Worm (Caenorhabditis elegans): ENCODE data around the gene chil-2.

chil-2 gene

DNA sequence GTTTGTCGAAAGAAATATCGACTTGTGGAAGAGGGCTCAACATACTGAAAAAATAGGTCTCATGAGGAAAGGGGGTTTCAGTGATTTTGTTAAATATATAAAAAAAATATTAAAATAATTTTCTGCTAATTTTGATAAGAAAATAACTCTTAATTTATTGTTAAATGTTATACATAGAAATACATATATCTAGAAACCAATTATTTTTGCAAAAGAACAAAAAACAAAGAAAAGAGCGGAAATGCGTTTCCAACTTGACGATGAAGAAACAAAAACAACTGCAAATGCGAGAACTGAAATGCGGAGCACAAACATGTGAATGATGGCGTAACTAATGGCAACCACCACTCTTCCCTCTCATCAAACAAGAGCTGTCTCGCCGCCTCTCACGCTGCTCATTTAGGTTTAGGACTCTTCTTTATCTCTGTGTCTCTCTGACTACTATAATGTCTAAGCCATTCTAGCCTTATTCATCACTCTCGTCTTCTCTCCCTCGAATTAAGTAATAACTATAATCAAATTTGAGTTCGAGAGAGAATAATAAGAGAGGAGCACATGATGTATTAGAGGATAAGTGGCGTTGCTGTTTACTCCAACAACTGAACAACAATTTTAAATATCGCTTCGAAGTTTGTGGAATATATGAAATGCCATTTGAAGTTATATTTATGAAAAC is 36.0 kb downstream of the chil-2 start, which contains the start of gene arrd-4:
Gene arrd-4 (minus strand): TSS at position 51 of the 676 bp plus-strand sequence.
- TF ChIP-seq K09A11.1 (tag; optimal IDR thresholded peaks at IDR 0.05; ENCODE audit: insufficient read depth) = no peak
- TF ChIP-seq nfya-1 (tag; optimal IDR thresholded peaks at IDR 0.05) = peak; percentile 9
- TF ChIP-seq fax-1 (tag; optimal IDR thresholded peaks at IDR 0.05) = no peak
- TF ChIP-seq C08G9.2 (tag; optimal IDR thresholded peaks at IDR 0.05) = no peak
- TF ChIP-seq hlh-6 (tag; optimal IDR thresholded peaks at IDR 0.05) = no peak
- peak; percentile 91 for TF ChIP-seq unc-42 (tag; optimal IDR thresholded peaks at IDR 0.05)
- TF ChIP-seq ceh-14 (tag; optimal IDR thresholded peaks at IDR 0.05) = peak; percentile 40
- TF ChIP-seq ceh-9 (tag; optimal IDR thresholded peaks at IDR 0.05) = no peak

DNA sequence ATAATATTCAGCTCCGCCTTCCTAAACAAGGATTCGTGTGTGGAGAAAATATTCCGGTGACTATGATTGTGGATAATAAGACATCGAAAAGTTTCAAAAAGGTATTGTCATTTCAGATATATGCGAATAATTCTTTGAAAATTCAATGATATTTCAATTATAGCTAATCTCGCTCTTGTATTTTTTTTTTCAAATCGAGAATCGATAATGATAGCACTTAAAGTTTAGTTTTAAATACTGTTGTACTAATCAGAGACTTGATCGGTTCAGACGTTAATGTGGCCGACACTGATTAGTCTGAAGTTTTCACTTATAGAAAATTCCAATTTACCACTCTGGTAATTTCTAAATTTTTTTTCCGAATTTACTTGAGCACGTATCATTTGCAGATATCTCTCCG is 38.5 kb downstream of the chil-2 start:
- no peak for TF ChIP-seq F13H6.1 (tag; optimal IDR thresholded peaks at IDR 0.05)
- no peak for TF ChIP-seq gmeb-2 (tag; optimal IDR thresholded peaks at IDR 0.05)
- TF ChIP-seq ceh-45 (GFP tag; IDR thresholded peaks at IDR 0.05) = no peak
- no peak for TF ChIP-seq ceh-48 (tag; optimal IDR thresholded peaks at IDR 0.05)
- TF ChIP-seq zip-5 (tag; optimal IDR thresholded peaks at IDR 0.05) = no peak
- no peak for TF ChIP-seq pag-3 (tag; optimal IDR thresholded peaks at IDR 0.05; ENCODE audit: borderline replicate concordance)
- no peak for TF ChIP-seq fkh-6 (tag; optimal IDR thresholded peaks at IDR 0.05)
- no peak for TF ChIP-seq ceh-9 (tag; optimal IDR thresholded peaks at IDR 0.05)
- no peak for TF ChIP-seq ahr-1 (tag; optimal IDR thresholded peaks at IDR 0.05)

DNA sequence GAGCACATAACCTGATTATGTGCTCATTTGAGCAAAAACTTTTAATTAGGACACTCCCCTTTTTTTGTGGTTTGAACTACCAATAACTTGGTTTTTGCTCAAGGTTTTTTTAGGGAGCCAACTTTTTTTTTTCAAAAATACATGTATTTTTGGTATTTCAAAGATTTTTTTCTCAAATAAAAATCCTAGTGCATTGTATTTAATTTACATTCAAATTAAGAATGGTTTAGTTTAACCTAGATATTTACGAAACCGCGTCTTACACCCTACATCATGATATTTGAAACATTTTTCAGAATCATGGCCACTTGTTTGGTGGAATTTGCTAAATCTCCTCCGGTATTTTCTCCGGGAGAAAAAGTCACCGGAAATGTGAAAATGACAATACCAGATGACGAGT is 39.5 kb downstream of the chil-2 start, which contains the start of gene arrd-5:
Gene arrd-5 (plus strand): TSS at position 301 of the 400 bp plus-strand sequence.
- TF ChIP-seq ceh-18 (tag; optimal IDR thresholded peaks at IDR 0.05) (no peak), ceh-34 (tag; optimal IDR thresholded peaks at IDR 0.05) (no peak), dve-1 (tag; optimal IDR thresholded peaks at IDR 0.05) (no peak), C38D4.7 (GFP tag; optimal IDR thresholded peaks at IDR 0.05) (no peak), fkh-6 (tag; optimal IDR thresholded peaks at IDR 0.05) (no peak), ztf-16 (tag; optimal IDR thresholded peaks at IDR 0.05) (no peak), fax-1 (tag; optimal IDR thresholded peaks at IDR 0.05) (no peak), syd-9 (tag; optimal IDR thresholded peaks at IDR 0.05) (no peak), unc-42 (tag; optimal IDR thresholded peaks at IDR 0.05) (no peak), Y22D7AL.16 (tag; optimal IDR thresholded peaks at IDR 0.05) (no peak)

DNA sequence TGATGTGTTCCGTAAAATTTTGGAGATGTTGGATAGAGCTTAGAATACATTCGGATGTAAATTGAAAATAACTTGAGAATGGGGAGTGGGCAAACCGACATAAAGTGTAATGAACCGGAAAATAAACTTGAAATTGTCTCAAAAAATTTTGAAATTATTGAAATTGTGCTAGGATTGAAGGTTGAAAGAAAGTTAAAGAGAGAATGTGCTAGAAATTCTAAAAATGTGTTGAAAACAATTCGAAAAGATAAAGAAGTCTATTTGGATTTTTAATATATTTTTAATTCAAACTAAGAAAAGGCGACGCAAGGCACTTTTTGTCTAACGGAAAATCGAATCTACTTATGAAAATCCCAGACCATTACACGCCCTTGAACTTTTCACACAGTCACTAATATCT is 40.6 kb downstream of the chil-2 start, which contains the start of gene ZK938.3:
Gene ZK938.3 (minus strand): TSS at position 101 of the 400 bp plus-strand sequence.
- TF ChIP-seq ceh-19 (GFP tag; optimal IDR thresholded peaks at IDR 0.05) (no peak), nhr-11 (tag; optimal IDR thresholded peaks at IDR 0.05) (peak; percentile 21)

DNA sequence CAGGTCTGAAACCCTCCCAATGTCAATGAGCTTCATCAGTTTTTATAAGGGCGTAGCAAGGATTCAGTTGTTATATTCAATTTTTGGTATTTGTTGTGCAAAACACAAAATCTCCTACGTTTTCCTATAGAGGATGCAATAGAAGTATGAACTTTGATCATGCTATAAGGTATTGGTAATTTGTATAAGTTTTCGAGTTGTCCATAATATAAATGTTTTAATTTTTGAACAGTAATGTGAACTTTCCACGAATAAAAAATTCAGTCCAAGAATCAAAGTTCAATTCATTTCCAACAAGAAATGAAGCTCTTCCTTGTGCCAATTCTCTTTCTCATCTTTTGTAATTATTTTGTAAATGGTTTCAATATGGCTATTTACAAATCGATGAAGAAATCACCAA is 43.4 kb downstream of the chil-2 start, which contains the start of gene ZK938.12:
Gene ZK938.12 (plus strand): TSS at position 301 of the 400 bp plus-strand sequence.
- TF ChIP-seq pros-1 (tag; optimal IDR thresholded peaks at IDR 0.05) = no peak

DNA sequence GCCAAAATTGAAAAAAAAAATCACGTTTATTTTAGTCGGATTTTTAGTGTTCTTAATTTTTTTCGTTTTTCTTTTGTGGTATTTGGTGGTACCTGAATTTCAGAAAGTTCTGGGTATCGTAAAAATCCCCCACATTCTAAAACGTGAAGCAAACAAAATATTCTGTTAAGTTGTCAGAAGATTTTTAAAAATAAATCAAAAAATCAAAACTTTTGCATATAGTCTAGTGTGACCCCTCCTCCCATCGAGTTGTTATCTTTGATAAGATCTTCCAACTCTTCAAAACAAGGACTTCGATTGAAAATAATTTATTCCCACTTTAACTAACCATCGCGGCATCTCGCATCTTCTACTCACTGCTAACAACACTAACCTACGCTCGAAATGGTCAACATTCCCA is 45.3 kb downstream of the chil-2 start, which contains the start of gene ZK938.1:
Gene ZK938.1 (plus strand): TSS at position 301 of the 400 bp plus-strand sequence.
- no peak for TF ChIP-seq K09A11.1 (tag; optimal IDR thresholded peaks at IDR 0.05; ENCODE audit: insufficient read depth)
- no peak for TF ChIP-seq K02D7.2 (tag; optimal IDR thresholded peaks at IDR 0.05)
- no peak for TF ChIP-seq tbx-7 (tag; optimal IDR thresholded peaks at IDR 0.05)
- TF ChIP-seq odd-2 (tag; optimal IDR thresholded peaks at IDR 0.05) = no peak
- TF ChIP-seq nhr-11 (tag; optimal IDR thresholded peaks at IDR 0.05) = no peak
- TF ChIP-seq unc-55 (GFP tag; optimal IDR thresholded peaks at IDR 0.05) = no peak
- no peak for TF ChIP-seq madf-2 (tag; optimal IDR thresholded peaks at IDR 0.05)
- no peak for TF ChIP-seq ceh-6 (GFP tag; optimal IDR thresholded peaks at IDR 0.05)
- TF ChIP-seq hlh-30 (tag; optimal IDR thresholded peaks at IDR 0.05; ENCODE audit: insufficient read depth) = no peak

Data from whole organism, late embryonic.